Fruit fly (Drosophila melanogaster) whole organism, prepupa: ENCODE measurements around the gene Trf2.

Experiments
- CG11762 ChIP-seq: fragments of 200-800 bp; sonication (Bioruptor generic); optimal IDR thresholded peaks from 3 replicates; lab custom pipeline; 2016; ENCODE audit warnings: missing biosample characterization, missing genetic modification characterization; ENCODE audit not compliant: insufficient read depth
- CG6276 ChIP-seq: fragments of 200-800 bp; sonication (Bioruptor generic); optimal IDR thresholded peaks from 2 replicates; lab custom pipeline; 2017; ENCODE audit warnings: missing biosample characterization, mild to moderate bottlenecking, missing genetic modification characterization
- CG6792 ChIP-seq: fragments of 200-800 bp; sonication (Bioruptor generic); optimal IDR thresholded peaks from 3 replicates; lab custom pipeline; 2016; ENCODE audit warnings: missing biosample characterization, missing genetic modification characterization
- Hr38 ChIP-seq: sonication (Bioruptor generic); optimal IDR thresholded peaks from 2 replicates; lab custom pipeline; 2016; ENCODE audit warnings: missing biosample characterization, missing genetic modification characterization
- Hr39 ChIP-seq: fragments of 200-800 bp; sonication (Bioruptor generic); optimal IDR thresholded peaks from 2 replicates; lab custom pipeline; 2016; ENCODE audit warnings: missing biosample characterization, missing genetic modification characterization
- Met ChIP-seq: fragments of 200-800 bp; sonication (Bioruptor generic); optimal IDR thresholded peaks from 3 replicates; lab custom pipeline; 2016; ENCODE audit warnings: missing biosample characterization, missing genetic modification characterization
- Sox102F ChIP-seq: fragments of 200-800 bp; sonication (Bioruptor generic); optimal IDR thresholded peaks from 2 replicates; lab custom pipeline; 2016; ENCODE audit warnings: missing biosample characterization, mild to moderate bottlenecking, missing genetic modification characterization
- Sox14 ChIP-seq: fragments of 200-800 bp; sonication (Bioruptor generic); optimal IDR thresholded peaks from 3 replicates; lab custom pipeline; 2016; ENCODE audit warnings: missing biosample characterization, missing genetic modification characterization

DNA sequence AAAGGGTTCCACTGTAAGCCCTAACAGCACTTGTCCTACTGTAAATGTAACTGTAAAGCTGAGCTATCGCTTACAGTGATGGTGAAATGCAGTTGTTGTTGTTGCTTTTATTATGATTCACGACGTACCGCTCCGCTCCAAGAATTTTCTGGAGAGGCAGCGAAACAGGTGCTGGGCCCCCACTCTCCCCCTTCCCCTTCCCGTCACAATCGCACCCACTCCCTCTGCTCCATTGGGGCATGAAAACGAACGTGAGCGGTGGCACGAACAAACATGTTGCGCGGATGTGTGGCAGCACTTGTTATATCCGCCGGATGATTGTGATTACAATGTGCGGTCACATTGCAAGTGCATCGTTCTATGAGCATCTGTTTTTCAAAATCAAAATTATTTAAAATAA lies 10.5 kb downstream of the Trf2 start:
- TF ChIP-seq Hr38 (GFP tag; lab: Kevin White, UChicago) (no peak), CG6276 (GFP tag; lab: Kevin White, UChicago) (no peak), Met (GFP tag; lab: Kevin White, UChicago) (no peak), CG6792 (GFP tag; lab: Kevin White, UChicago) (no peak), CG11762 (no peak), Sox14 (GFP tag; lab: Kevin White, UChicago) (no peak), Hr39 (GFP tag; lab: Kevin White, UChicago) (no peak), Sox102F (GFP tag; lab: Kevin White, UChicago) (no peak)
